Worm (Caenorhabditis elegans) whole organism, L1 larva: ENCODE results near the gene nhr-131.

Experiments
- C04F5.9 ChIP-seq: sonication (generic microtip); optimal IDR thresholded peaks from 2 replicates; lab custom pipeline; 2016; ENCODE audit warnings: missing genetic modification characterization, missing compliant biosample characterization
- C16A3.4 ChIP-seq: fragments of 150-350 bp; optimal IDR thresholded peaks from 2 replicates; lab custom pipeline; 2014; ENCODE audit warnings: missing biosample characterization, missing genetic modification characterization
- C34B4.2 ChIP-seq: sonication (generic microtip); optimal IDR thresholded peaks from 2 replicates; lab custom pipeline; 2017; ENCODE audit warnings: mild to moderate bottlenecking, missing genetic modification characterization, missing compliant biosample characterization
- aha-1 ChIP-seq: fragments of 150-350 bp; optimal IDR thresholded peaks from 2 replicates; lab custom pipeline; 2014; ENCODE audit warnings: missing biosample characterization, missing genetic modification characterization
- ama-1 ChIP-seq: fragments of 150-350 bp; optimal IDR thresholded peaks from 2 replicates; lab custom pipeline; 2014
- blmp-1 ChIP-seq: fragments of 150-350 bp; optimal IDR thresholded peaks from 2 replicates; lab custom pipeline; 2014; ENCODE audit warnings: missing biosample characterization, missing genetic modification characterization
- ceh-63 ChIP-seq: fragments of 200-800 bp; sonication (Bioruptor generic); optimal IDR thresholded peaks from 2 replicates; lab custom pipeline; 2018; ENCODE audit warnings: mild to moderate bottlenecking, missing genetic modification characterization, missing compliant biosample characterization
- ceh-8 ChIP-seq: fragments of 200-800 bp; sonication (Bioruptor generic); optimal IDR thresholded peaks from 2 replicates; lab custom pipeline; 2018; ENCODE audit warnings: mild to moderate bottlenecking, missing genetic modification characterization, moderate library complexity, missing compliant biosample characterization
- ceh-88 ChIP-seq: fragments of 200-800 bp; sonication (Bioruptor generic); IDR thresholded peaks from 2 replicates; pipeline ENCODE4 v1.3.6; 2022; ENCODE audit warnings: missing genetic modification characterization, missing compliant biosample characterization
- ces-1 ChIP-seq: fragments of 150-350 bp; optimal IDR thresholded peaks from 2 replicates; lab custom pipeline; 2014; ENCODE audit warnings: missing biosample characterization, missing genetic modification reagents, missing genetic modification characterization
- dpl-1 ChIP-seq, 3 experiments: fragments of 150-350 bp in 2 of 3; sonication (generic microtip) in 1 of 3; optimal IDR thresholded peaks; 2 replicates each; lab custom pipeline; 2014 to 2017; ENCODE audit warnings: missing biosample characterization in 3 of 3, missing genetic modification characterization in 3 of 3, missing genetic modification reagents in 3 of 3
- egl-13 ChIP-seq: sonication (generic microtip); optimal IDR thresholded peaks from 2 replicates; lab custom pipeline; 2016; ENCODE audit warnings: missing genotype, missing genetic modification reagents, missing genetic modification characterization, missing compliant biosample characterization
- egl-27 ChIP-seq, 2 experiments: fragments of 150-350 bp in 1 of 2; sonication (generic microtip); optimal IDR thresholded peaks; 3 replicates each; lab custom pipeline; 2017 to 2018; ENCODE audit warnings: missing biosample characterization in 2 of 2, missing genetic modification characterization in 2 of 2, missing genetic modification reagents in 2 of 2
- elt-2 ChIP-seq: sonication (generic microtip); optimal IDR thresholded peaks from 2 replicates; lab custom pipeline; 2016; ENCODE audit warnings: missing genetic modification characterization, mild to moderate bottlenecking, inconsistent platforms, missing compliant biosample characterization, missing genetic modification reagents
- elt-3 ChIP-seq, 6 experiments: fragments of 150-350 bp in 1 of 6; sonication (generic microtip); optimal IDR thresholded peaks; 2 replicates each; lab custom pipeline; 2017 to 2018; ENCODE audit warnings: missing biosample characterization in 6 of 6, missing genetic modification characterization in 6 of 6, inconsistent platforms in 1 of 6
- ets-5 ChIP-seq: fragments of 200-800 bp; sonication (Bioruptor generic); IDR thresholded peaks from 2 replicates; pipeline ENCODE4 v1.3.6; 2022; ENCODE audit warnings: missing genetic modification characterization, missing compliant biosample characterization
- fkh-4 ChIP-seq: sonication (generic microtip); optimal IDR thresholded peaks from 2 replicates; lab custom pipeline; 2016; ENCODE audit warnings: missing compliant biosample characterization, missing genetic modification characterization, borderline replicate concordance
- fkh-8 ChIP-seq: sonication (generic microtip); optimal IDR thresholded peaks from 2 replicates; lab custom pipeline; 2016; ENCODE audit warnings: mild to moderate bottlenecking, missing genetic modification characterization, missing compliant biosample characterization
- fos-1 ChIP-seq: fragments of 150-350 bp; optimal IDR thresholded peaks from 2 replicates; lab custom pipeline; 2014; ENCODE audit warnings: missing biosample characterization, missing genetic modification characterization
- hlh-17 ChIP-seq: fragments of 200-800 bp; sonication (Bioruptor generic); optimal IDR thresholded peaks from 2 replicates; lab custom pipeline; 2018; ENCODE audit warnings: missing genetic modification characterization, mild to moderate bottlenecking, missing compliant biosample characterization, moderate library complexity, borderline replicate concordance
- hlh-4 ChIP-seq: sonication (generic microtip); optimal IDR thresholded peaks from 2 replicates; lab custom pipeline; 2016; ENCODE audit warnings: mild to moderate bottlenecking, missing genetic modification characterization, missing compliant biosample characterization
- jun-1 ChIP-seq: fragments of 150-350 bp; optimal IDR thresholded peaks from 2 replicates; lab custom pipeline; 2014; ENCODE audit warnings: missing biosample characterization, missing genetic modification reagents, missing genetic modification characterization
- lin-13 ChIP-seq: fragments of 150-350 bp; optimal IDR thresholded peaks from 2 replicates; lab custom pipeline; 2014; ENCODE audit warnings: missing biosample characterization, missing genetic modification reagents, missing genetic modification characterization
- lin-15B ChIP-seq: fragments of 150-350 bp; sonication (generic microtip); optimal IDR thresholded peaks from 3 replicates; lab custom pipeline; 2014; ENCODE audit warnings: missing biosample characterization, missing genetic modification characterization
- lin-39 ChIP-seq: fragments of 150-350 bp; optimal IDR thresholded peaks from 2 replicates; lab custom pipeline; 2014; ENCODE audit warnings: missing biosample characterization, missing genetic modification reagents, missing genetic modification characterization
- mab-9 ChIP-seq: fragments of 200-800 bp; sonication (Bioruptor generic); IDR thresholded peaks from 2 replicates; pipeline ENCODE4 v1.3.6; 2022; ENCODE audit warnings: missing genetic modification reagents, missing genetic modification characterization, missing compliant biosample characterization
- mdl-1 ChIP-seq, 2 experiments: fragments of 150-350 bp; optimal IDR thresholded peaks; 2 replicates each; lab custom pipeline; 2014 to 2017; ENCODE audit warnings: missing biosample characterization in 2 of 2, missing genetic modification characterization in 2 of 2, inconsistent platforms in 1 of 2
- mep-1 ChIP-seq: fragments of 150-350 bp; optimal IDR thresholded peaks from 2 replicates; lab custom pipeline; 2014; ENCODE audit warnings: missing biosample characterization, missing genetic modification characterization
- nhr-11 ChIP-seq: fragments of 150-350 bp; optimal IDR thresholded peaks from 2 replicates; lab custom pipeline; 2014; ENCODE audit warnings: missing biosample characterization, missing genetic modification characterization
- nhr-12 ChIP-seq: sonication (generic microtip); optimal IDR thresholded peaks from 2 replicates; lab custom pipeline; 2017; ENCODE audit warnings: missing biosample characterization, missing genetic modification characterization
- nhr-19 ChIP-seq: fragments of 200-800 bp; sonication (Bioruptor generic); conservative IDR thresholded peaks from 2 replicates; pipeline ENCODE4 v1.3.6; 2022; ENCODE audit warnings: missing genetic modification characterization, missing compliant biosample characterization
- nhr-20 ChIP-seq: sonication (generic microtip); optimal IDR thresholded peaks from 2 replicates; lab custom pipeline; 2016; ENCODE audit warnings: mild to moderate bottlenecking, missing genetic modification characterization, missing compliant biosample characterization
- nhr-237 ChIP-seq: fragments of 150-350 bp; optimal IDR thresholded peaks from 2 replicates; lab custom pipeline; 2014; ENCODE audit warnings: missing biosample characterization, missing genetic modification characterization
- nhr-47 ChIP-seq: sonication (generic microtip); optimal IDR thresholded peaks from 2 replicates; lab custom pipeline; 2016; ENCODE audit warnings: mild to moderate bottlenecking, missing genetic modification characterization, moderate library complexity, missing compliant biosample characterization
- nhr-71 ChIP-seq: sonication (generic microtip); optimal IDR thresholded peaks from 2 replicates; lab custom pipeline; 2016; ENCODE audit warnings: mild to moderate bottlenecking, missing genetic modification characterization, moderate library complexity, missing compliant biosample characterization
- nhr-77 ChIP-seq: fragments of 150-350 bp; optimal IDR thresholded peaks from 2 replicates; lab custom pipeline; 2014; ENCODE audit warnings: missing biosample characterization, missing genetic modification characterization
- nhr-84 ChIP-seq: sonication (generic microtip); optimal IDR thresholded peaks from 2 replicates; lab custom pipeline; 2017; ENCODE audit warnings: missing biosample characterization, missing genetic modification characterization
- nhr-90 ChIP-seq: sonication (generic microtip); optimal IDR thresholded peaks from 2 replicates; lab custom pipeline; 2016; ENCODE audit warnings: mild to moderate bottlenecking, missing genetic modification characterization, missing compliant biosample characterization; ENCODE audit not compliant: poor library complexity
- pax-3 ChIP-seq: fragments of 200-800 bp; sonication (Bioruptor generic); optimal IDR thresholded peaks from 2 replicates; lab custom pipeline; 2018; ENCODE audit warnings: mild to moderate bottlenecking, missing genetic modification characterization, moderate library complexity, missing compliant biosample characterization
- snpc-4 ChIP-seq: fragments of 150-350 bp; optimal IDR thresholded peaks from 2 replicates; lab custom pipeline; 2014; ENCODE audit warnings: missing biosample characterization, missing genetic modification characterization
- snu-23 ChIP-seq: sonication (generic microtip); optimal IDR thresholded peaks from 2 replicates; lab custom pipeline; 2016; ENCODE audit warnings: missing genetic modification characterization, missing compliant biosample characterization
- sptf-1 ChIP-seq: fragments of 150-350 bp; optimal IDR thresholded peaks from 2 replicates; lab custom pipeline; 2014; ENCODE audit warnings: missing biosample characterization, missing genetic modification characterization
- swsn-7 ChIP-seq: sonication (generic microtip); optimal IDR thresholded peaks from 2 replicates; lab custom pipeline; 2016; ENCODE audit warnings: missing genetic modification characterization, missing compliant biosample characterization
- tbx-2 ChIP-seq: sonication (generic microtip); optimal IDR thresholded peaks from 2 replicates; lab custom pipeline; 2016; ENCODE audit warnings: missing genetic modification characterization, missing compliant biosample characterization
- tlp-1 ChIP-seq: fragments of 150-350 bp; optimal IDR thresholded peaks from 2 replicates; lab custom pipeline; 2014; ENCODE audit warnings: missing biosample characterization, missing genetic modification characterization
- unc-86 ChIP-seq: sonication (generic microtip); optimal IDR thresholded peaks from 2 replicates; lab custom pipeline; 2016; ENCODE audit warnings: missing genetic modification characterization, missing compliant biosample characterization
- vab-15 ChIP-seq: sonication (generic microtip); optimal IDR thresholded peaks from 2 replicates; lab custom pipeline; 2017; ENCODE audit warnings: missing genotype, mild to moderate bottlenecking, missing genetic modification characterization, missing compliant biosample characterization
- xbp-1 ChIP-seq: sonication (generic microtip); optimal IDR thresholded peaks from 2 replicates; lab custom pipeline; 2016; ENCODE audit warnings: missing genetic modification characterization, missing compliant biosample characterization
- zag-1 ChIP-seq: fragments of 150-350 bp; optimal IDR thresholded peaks from 2 replicates; lab custom pipeline; 2014; ENCODE audit warnings: missing biosample characterization, missing genetic modification characterization
- ztf-11 ChIP-seq, 2 experiments: sonication (generic microtip); optimal IDR thresholded peaks; 2 replicates each; lab custom pipeline; 2016 to 2017; ENCODE audit warnings: missing genetic modification characterization in 2 of 2, missing biosample characterization in 1 of 2, missing compliant biosample characterization in 1 of 2
- ztf-4 ChIP-seq: fragments of 150-350 bp; optimal IDR thresholded peaks from 2 replicates; lab custom pipeline; 2014; ENCODE audit warnings: missing biosample characterization, missing genetic modification characterization

The nhr-131 gene

DNA sequence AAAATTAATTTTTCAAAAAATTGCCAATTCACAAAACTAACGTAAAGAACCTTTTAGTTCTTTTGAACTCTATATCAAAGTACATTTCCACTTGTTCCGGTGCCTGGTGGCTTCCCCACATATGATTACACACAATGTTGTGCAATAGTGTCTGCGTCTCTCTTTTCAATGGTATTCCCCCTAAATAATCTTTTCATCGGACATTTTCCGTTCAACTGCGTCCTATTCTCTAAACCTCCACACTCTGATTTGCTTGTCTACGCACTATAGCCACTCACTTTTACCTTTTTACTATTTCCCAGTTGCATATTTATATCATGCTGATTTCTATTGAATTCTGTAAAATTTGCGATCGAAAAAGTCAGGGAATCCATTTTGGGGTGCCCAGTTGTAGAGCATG, 37.9 kb downstream of the nhr-131 start, which contains the start of gene nhr-58 (continued):
- TF ChIP-seq hlh-17 (GFP tag; lab: Kevin White, UChicago) (no peak), egl-13 (tag; lab: Kevin White, UChicago) (no peak), jun-1 (tag; lab: Kevin White, UChicago) (peak; percentile 66), aha-1 (no peak), fkh-4 (tag; lab: Kevin White, UChicago) (no peak), dpl-1 (GFP tag; optimal IDR thresholded peaks at IDR 0.05; lab: Kevin White, UChicago) (peak in 2 of 3 experiments; percentile 8 to 17), nhr-19 (GFP tag; lab: Robert Waterston, UW) (peak; percentile 58), nhr-11 (tag; lab: Kevin White, UChicago) (peak; percentile 59), elt-3 (tag; optimal IDR thresholded peaks at IDR 0.05; lab: Kevin White, UChicago) (peak in 2 of 6 experiments; percentile 18 to 29), mab-9 (GFP tag; lab: Robert Waterston, UW) (no peak), sptf-1 (no peak), tlp-1 (tag; lab: Kevin White, UChicago) (no peak), nhr-237 (tag; lab: Kevin White, UChicago) (no peak), snu-23 (GFP tag; lab: Kevin White, UChicago) (peak; percentile 72), lin-13 (GFP tag; lab: Kevin White, UChicago) (no peak), nhr-84 (tag; lab: Kevin White, UChicago) (no peak), ceh-63 (no peak), zag-1 (no peak), xbp-1 (no peak), elt-2 (tag; lab: Kevin White, UChicago) (peak; percentile 65), hlh-4 (no peak), ztf-4 (peak; percentile 27), C34B4.2 (no peak), nhr-71 (peak; percentile 76), C16A3.4 (tag; lab: Kevin White, UChicago) (peak; percentile 20), fos-1 (tag; lab: Kevin White, UChicago) (peak; percentile 6), nhr-12 (tag; lab: Kevin White, UChicago) (no peak), pax-3 (no peak), nhr-90 (tag; lab: Kevin White, UChicago) (peak; percentile 27), tbx-2 (peak; percentile 23), ces-1 (GFP tag; lab: Kevin White, UChicago) (no peak), C04F5.9 (tag; lab: Kevin White, UChicago) (no peak), fkh-8 (tag; lab: Kevin White, UChicago) (peak; percentile 75), vab-15 (tag; lab: Kevin White, UChicago) (no peak), ceh-88 (GFP tag; lab: Robert Waterston, UW) (no peak), egl-27 (tag; optimal IDR thresholded peaks at IDR 0.05; lab: Kevin White, UChicago) (peak; percentile 70 to 83), mep-1 (tag; lab: Kevin White, UChicago) (peak; percentile 64), blmp-1 (tag; lab: Kevin White, UChicago) (peak; percentile 90), unc-86 (tag; lab: Kevin White, UChicago) (no peak), lin-39 (tag; lab: Kevin White, UChicago) (no peak), ceh-8 (no peak), ets-5 (GFP tag; lab: Robert Waterston, UW) (no peak), nhr-77 (tag; lab: Kevin White, UChicago) (peak; percentile 64), nhr-20 (tag; lab: Kevin White, UChicago) (peak; percentile 77), mdl-1 (tag; optimal IDR thresholded peaks at IDR 0.05; lab: Kevin White, UChicago) (peak in 1 of 2 experiments; percentile 71), lin-15B (tag; lab: Kevin White, UChicago) (no peak), swsn-7 (peak; percentile 3), snpc-4 (tag; lab: Kevin White, UChicago) (no peak), ama-1 (no peak), nhr-47 (tag; lab: Kevin White, UChicago) (no peak), ztf-11 (tag; optimal IDR thresholded peaks at IDR 0.05; lab: Kevin White, UChicago) (no peak)
